Worm (Caenorhabditis elegans) whole organism, L3 larva: ENCODE results near the gene ribo-1.

Experiments
- ceh-9 ChIP-seq: sonication (generic microtip); optimal IDR thresholded peaks from 2 replicates; lab custom pipeline; 2018; ENCODE audit warnings: missing biosample characterization, missing genetic modification characterization
- elt-1 ChIP-seq: fragments of 150-350 bp; optimal IDR thresholded peaks from 2 replicates; lab custom pipeline; 2014; ENCODE audit warnings: missing biosample characterization, missing genetic modification characterization
- fos-1 ChIP-seq: fragments of 150-350 bp; optimal IDR thresholded peaks from 2 replicates; lab custom pipeline; 2014; ENCODE audit warnings: missing biosample characterization, missing genetic modification characterization
- jun-1 ChIP-seq: fragments of 150-350 bp; optimal IDR thresholded peaks from 2 replicates; lab custom pipeline; 2014; ENCODE audit warnings: missing biosample characterization, missing genetic modification reagents, missing genetic modification characterization
- lin-39 ChIP-seq: fragments of 150-350 bp; optimal IDR thresholded peaks from 2 replicates; lab custom pipeline; 2018; ENCODE audit warnings: missing biosample characterization, missing genetic modification reagents, missing genetic modification characterization
- nhr-237 ChIP-seq: fragments of 150-350 bp; optimal IDR thresholded peaks from 2 replicates; lab custom pipeline; 2014; ENCODE audit warnings: missing biosample characterization, missing genetic modification characterization

- no peak for TF ChIP-seq fos-1 (tag; lab: Kevin White, UChicago)
- TF ChIP-seq jun-1, result no peak
- no peak for TF ChIP-seq lin-39
- no peak for TF ChIP-seq elt-1 (tag; lab: Kevin White, UChicago)
- TF ChIP-seq nhr-237 (tag; lab: Kevin White, UChicago), result no peak
- TF ChIP-seq ceh-9 (tag; lab: Kevin White, UChicago), result no peak
These were observed 46.9 kb downstream of the ribo-1 start, which contains the start of gene jnk-1 for ce11 chrIV:6957341-6957740.
